Fruit fly (Drosophila melanogaster) whole organism, embryonic: ENCODE data around the gene CG4896.

ENCODE experiments used
- CG32772 ChIP-seq: fragments of 200-800 bp; sonication (Bioruptor generic); IDR thresholded peaks from 2 replicates; pipeline ENCODE4 v1.3.6; 2022; ENCODE audit warnings: missing biosample characterization, missing genetic modification characterization
- CG6854 ChIP-seq: fragments of 200-800 bp; sonication (Bioruptor generic); optimal IDR thresholded peaks from 3 replicates; lab custom pipeline; 2017; ENCODE audit warnings: missing biosample characterization, mild to moderate bottlenecking, missing genetic modification characterization
- Xbp1 ChIP-seq: fragments of 200-800 bp; sonication (Bioruptor generic); optimal IDR thresholded peaks from 3 replicates; lab custom pipeline; 2016; ENCODE audit warnings: missing biosample characterization, mild to moderate bottlenecking, missing genetic modification characterization
- tgo ChIP-seq: fragments of 200-800 bp; sonication (Bioruptor generic); IDR thresholded peaks from 3 replicates; pipeline ENCODE4 v1.3.6; 2022; ENCODE audit warnings: missing biosample characterization, missing genetic modification characterization
- vvl ChIP-seq: fragments of 200-800 bp; sonication (Bioruptor generic); IDR thresholded peaks from 2 replicates; pipeline ENCODE4 v1.3.6; 2022; ENCODE audit warnings: missing biosample characterization, missing genetic modification characterization

DNA sequence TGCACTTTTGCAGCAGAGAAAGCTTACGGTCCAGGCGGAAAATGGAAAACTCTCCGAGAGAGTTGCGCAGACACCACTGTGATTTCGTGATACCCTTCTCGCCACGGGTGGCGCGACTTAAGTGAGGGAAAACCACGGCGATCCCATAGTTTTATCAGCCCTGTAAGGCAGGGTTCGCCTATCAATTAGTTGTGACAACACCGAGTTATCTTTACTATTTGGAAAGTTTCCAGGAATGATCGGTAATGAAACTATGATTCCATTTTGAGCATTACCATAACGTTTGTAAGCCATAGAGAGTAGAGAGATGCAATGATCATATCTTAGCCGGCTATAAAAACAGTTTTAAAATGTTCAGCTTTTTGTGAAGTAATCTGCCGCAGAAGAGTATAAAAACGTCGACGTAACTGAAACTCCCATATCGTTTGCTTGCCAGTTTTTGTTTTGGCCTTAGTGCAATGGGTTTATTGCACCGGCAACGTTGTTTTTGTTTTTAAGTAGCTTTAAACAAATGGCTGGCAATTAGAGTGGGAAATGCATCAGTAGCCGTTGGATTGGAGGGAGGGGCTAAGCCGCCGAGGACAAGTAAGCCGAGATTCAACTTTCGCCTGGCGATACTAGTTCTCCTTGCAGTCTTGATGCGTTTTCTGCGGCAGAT, 20.8 kb upstream of the CG4896 start:
- TF ChIP-seq Xbp1 (GFP tag; lab: Kevin White, UChicago) (no peak), tgo (GFP tag; lab: Robert Waterston, UW) (no peak), vvl (GFP tag; lab: Robert Waterston, UW) (no peak), CG6854 (GFP tag; lab: Kevin White, UChicago) (no peak), CG32772 (GFP tag; lab: Robert Waterston, UW) (no peak)
